Fruit fly (Drosophila melanogaster) whole organism, prepupa: ENCODE data around the gene Ir68b.

Experiments
- CG32006 ChIP-seq: fragments of 200-800 bp; sonication (Bioruptor generic); optimal IDR thresholded peaks from 3 replicates; lab custom pipeline; 2017; ENCODE audit warnings: missing biosample characterization, mild to moderate bottlenecking, missing genetic modification characterization
- Hr39 ChIP-seq: fragments of 200-800 bp; sonication (Bioruptor generic); optimal IDR thresholded peaks from 2 replicates; lab custom pipeline; 2016; ENCODE audit warnings: missing biosample characterization, missing genetic modification characterization
- Hr4 ChIP-seq: fragments of 200-800 bp; sonication (Bioruptor generic); optimal IDR thresholded peaks from 3 replicates; lab custom pipeline; 2016; ENCODE audit warnings: missing biosample characterization, missing genetic modification characterization
- OdsH ChIP-seq: fragments of 200-800 bp; sonication (Bioruptor generic); optimal IDR thresholded peaks from 3 replicates; lab custom pipeline; 2016; ENCODE audit warnings: missing biosample characterization, missing genetic modification characterization
- Sox15 ChIP-seq: fragments of 200-800 bp; sonication (Bioruptor generic); optimal IDR thresholded peaks from 3 replicates; lab custom pipeline; 2016; ENCODE audit warnings: missing biosample characterization, missing genetic modification characterization
- esn ChIP-seq: fragments of 200-800 bp; sonication (Bioruptor generic); optimal IDR thresholded peaks from 2 replicates; lab custom pipeline; 2016; ENCODE audit warnings: missing biosample characterization, mild to moderate bottlenecking, missing genetic modification characterization, moderate library complexity

DNA sequence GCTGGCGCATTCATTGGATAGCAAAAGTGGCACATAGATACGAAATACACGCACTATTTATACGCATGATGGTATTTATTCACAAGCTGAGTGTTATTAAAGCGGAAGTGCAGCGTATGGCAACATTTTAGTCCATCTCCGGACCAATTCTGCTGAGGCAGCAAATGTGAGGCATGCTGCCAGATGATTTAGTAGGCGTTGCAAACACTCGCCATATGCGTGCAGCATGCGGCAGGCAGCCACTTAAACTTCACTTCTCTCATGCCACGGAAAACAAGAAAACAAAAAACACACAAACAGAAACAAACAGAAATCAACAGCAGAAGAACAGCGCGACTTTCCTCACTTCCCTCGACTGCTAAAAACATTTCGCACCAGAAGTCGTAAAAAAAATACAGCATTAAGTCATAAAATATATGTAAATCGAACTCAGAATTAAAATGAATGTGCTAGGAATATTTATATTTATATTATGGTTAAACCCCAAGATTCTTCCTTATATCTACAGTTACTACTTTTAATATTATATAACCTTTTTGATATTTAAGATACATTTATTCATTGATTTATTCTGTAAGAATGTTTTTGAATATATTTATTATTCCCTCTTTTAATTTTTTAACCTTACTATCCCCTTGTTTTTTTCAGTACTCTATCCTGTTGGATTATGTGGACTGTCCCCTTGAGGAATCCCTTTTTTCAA, 27.7 kb downstream of the Ir68b start:
- no peak for TF ChIP-seq CG32006
- TF ChIP-seq OdsH, result peak; percentile 27
- peak; percentile 13 for TF ChIP-seq Sox15 (GFP tag; lab: Kevin White, UChicago)
- TF ChIP-seq Hr4, result no peak
- TF ChIP-seq Hr39 (GFP tag; lab: Kevin White, UChicago), result no peak
- TF ChIP-seq esn (GFP tag; lab: Kevin White, UChicago), result peak; percentile 48
